Fruit fly (Drosophila melanogaster): ENCODE measurements around the gene Cchl.

Gene Cchl

dm6 chr3R:22044443-22044970, 17.2 kb upstream of the Cchl start:
- no peak for TF ChIP-seq lola (GFP tag; optimal IDR thresholded peaks at IDR 0.05)
- TF ChIP-seq Mio (GFP tag; optimal IDR thresholded peaks at IDR 0.05): no peak

- TF ChIP-seq CrebA (GFP tag; optimal IDR thresholded peaks at IDR 0.05; ENCODE audit: borderline replicate concordance) (no peak), usp (GFP tag; optimal IDR thresholded peaks at IDR 0.05) (no peak), dsf (GFP tag; optimal IDR thresholded peaks at IDR 0.05; ENCODE audit: borderline replicate concordance) (no peak), CG32264 (GFP tag; optimal IDR thresholded peaks at IDR 0.05) (no peak), fru (GFP tag; optimal IDR thresholded peaks at IDR 0.05) (peak; percentile 71), h (GFP tag; optimal IDR thresholded peaks at IDR 0.05) (peak; percentile 43), woc (GFP tag; optimal IDR thresholded peaks at IDR 0.05) (peak; percentile 15), HLH106 (tag; optimal IDR thresholded peaks at IDR 0.05) (no peak), lola (GFP tag; optimal IDR thresholded peaks at IDR 0.05) (no peak), Hr83 (GFP tag; optimal IDR thresholded peaks at IDR 0.05; ENCODE audit: poor library complexity, severe bottlenecking) (peak; percentile 31), Sp1 (GFP tag; optimal IDR thresholded peaks at IDR 0.05) (no peak), psq (GFP tag; optimal IDR thresholded peaks at IDR 0.05) (peak; percentile 99), Vsx2 (GFP tag; optimal IDR thresholded peaks at IDR 0.05; ENCODE audit: partially characterized antibody) (no peak), rgr (GFP tag; optimal IDR thresholded peaks at IDR 0.05) (peak; percentile 21), jim (GFP tag; optimal IDR thresholded peaks at IDR 0.05) (peak; percentile 83), Myc (optimal IDR thresholded peaks at IDR 0.05) (no peak), br (GFP tag; optimal IDR thresholded peaks at IDR 0.05) (peak; percentile 3), dmrt93B (GFP tag; optimal IDR thresholded peaks at IDR 0.05) (no peak), Abd-B (GFP tag; optimal IDR thresholded peaks at IDR 0.05) (no peak), ey (GFP tag; optimal IDR thresholded peaks at IDR 0.05) (no peak), Dfd (GFP tag; optimal IDR thresholded peaks at IDR 0.05) (no peak), Rel (GFP tag; optimal IDR thresholded peaks at IDR 0.05) (peak; percentile 1), Rel (tag; optimal IDR thresholded peaks at IDR 0.05) (peak; percentile 96), foxo (GFP tag; optimal IDR thresholded peaks at IDR 0.05) (peak in 1 of 2 experiments; percentile 10), pan (optimal IDR thresholded peaks at IDR 0.05) (no peak), GATAd (GFP tag; optimal IDR thresholded peaks at IDR 0.05) (no peak), Hnf4 (GFP tag; optimal IDR thresholded peaks at IDR 0.05) (peak; percentile 41), OdsH (GFP tag; optimal IDR thresholded peaks at IDR 0.05) (no peak), Hr78 (GFP tag; optimal IDR thresholded peaks at IDR 0.05) (no peak), Jra (GFP tag; optimal IDR thresholded peaks at IDR 0.05) (peak; percentile 59), Mio (GFP tag; optimal IDR thresholded peaks at IDR 0.05) (no peak), brk (GFP tag; optimal IDR thresholded peaks at IDR 0.05) (no peak), N (GFP tag; optimal IDR thresholded peaks at IDR 0.05) (no peak), Dif (GFP tag; optimal IDR thresholded peaks at IDR 0.05; ENCODE audit: partially characterized antibody) (peak; percentile 56), sage (GFP tag; optimal IDR thresholded peaks at IDR 0.05) (peak; percentile 61), dl (GFP tag; optimal IDR thresholded peaks at IDR 0.05; ENCODE audit: insufficient read depth in 1 of 2, partially characterized antibody in 2 of 2) (peak; percentile 51 to 57), tai (GFP tag; optimal IDR thresholded peaks at IDR 0.05) (peak; percentile 66), sv (GFP tag; optimal IDR thresholded peaks at IDR 0.05) (no peak), CG9705 (GFP tag; optimal IDR thresholded peaks at IDR 0.05) (no peak)
Observed at dm6 chr3R:22043748-22044402, 16.6 kb upstream of the Cchl start.

- TF ChIP-seq Jra (GFP tag; optimal IDR thresholded peaks at IDR 0.05) (no peak), Hnf4 (GFP tag; optimal IDR thresholded peaks at IDR 0.05) (no peak), br (GFP tag; optimal IDR thresholded peaks at IDR 0.05) (no peak), Dif (GFP tag; optimal IDR thresholded peaks at IDR 0.05; ENCODE audit: partially characterized antibody) (no peak), CG32264 (GFP tag; optimal IDR thresholded peaks at IDR 0.05) (no peak), brk (GFP tag; optimal IDR thresholded peaks at IDR 0.05) (no peak), CrebA (GFP tag; optimal IDR thresholded peaks at IDR 0.05; ENCODE audit: borderline replicate concordance) (no peak), Vsx2 (GFP tag; optimal IDR thresholded peaks at IDR 0.05; ENCODE audit: partially characterized antibody) (no peak), Rel (GFP tag; optimal IDR thresholded peaks at IDR 0.05) (no peak), Rel (tag; optimal IDR thresholded peaks at IDR 0.05) (no peak)
Observed at dm6 chr3R:22042982-22043381, 15.7 kb upstream of the Cchl start.

Measured in whole organism, wandering third instar larva.